Worm (Caenorhabditis elegans) whole organism, young adult: ENCODE data around the gene T13B5.9.

Source experiments
- F55B11.4 ChIP-seq: sonication (generic microtip); optimal IDR thresholded peaks from 2 replicates; lab custom pipeline; 2016; ENCODE audit warnings: missing compliant biosample characterization, missing genetic modification characterization, borderline replicate concordance; ENCODE audit not compliant: insufficient read depth
- bed-2 ChIP-seq: fragments of 200-800 bp; sonication (Bioruptor generic); IDR thresholded peaks from 2 replicates; pipeline ENCODE4 v1.3.6; 2022; ENCODE audit warnings: missing genetic modification reagents, missing genetic modification characterization, missing compliant biosample characterization
- let-607 ChIP-seq, 2 experiments: fragments of 200-800 bp in 1 of 2; sonication (Bioruptor generic) in 1 of 2; sonication (generic microtip) in 1 of 2; optimal IDR thresholded peaks; 2 replicates each; lab custom pipeline; 2016 to 2018; ENCODE audit warnings: mild to moderate bottlenecking in 2 of 2, missing compliant biosample characterization in 2 of 2, missing genetic modification characterization in 2 of 2, moderate library complexity in 2 of 2, missing genotype in 1 of 2
- nfya-1 ChIP-seq: sonication (generic microtip); optimal IDR thresholded peaks from 2 replicates; lab custom pipeline; 2017; ENCODE audit warnings: antibody characterized with exemption, missing compliant biosample characterization, missing genetic modification characterization, borderline replicate concordance; ENCODE audit not compliant: insufficient read depth
- pha-4 ChIP-seq: fragments of 150-350 bp; sonication (generic microtip); optimal IDR thresholded peaks from 2 replicates; lab custom pipeline; 2014; ENCODE audit warnings: missing biosample characterization, missing genetic modification reagents, missing genetic modification characterization

ce11 chrII:1152732-1153131, 48.4 kb upstream of the T13B5.9 start:
- TF ChIP-seq bed-2 (GFP tag; lab: Robert Waterston, UW) (no peak), F55B11.4 (tag; lab: Kevin White, UChicago) (no peak), let-607 (tag; optimal IDR thresholded peaks at IDR 0.05; lab: Kevin White, UChicago) (no peak), nfya-1 (tag; lab: Kevin White, UChicago) (no peak), pha-4 (no peak)
